Worm (Caenorhabditis elegans): ENCODE data around the gene C12D12.3.

DNA sequence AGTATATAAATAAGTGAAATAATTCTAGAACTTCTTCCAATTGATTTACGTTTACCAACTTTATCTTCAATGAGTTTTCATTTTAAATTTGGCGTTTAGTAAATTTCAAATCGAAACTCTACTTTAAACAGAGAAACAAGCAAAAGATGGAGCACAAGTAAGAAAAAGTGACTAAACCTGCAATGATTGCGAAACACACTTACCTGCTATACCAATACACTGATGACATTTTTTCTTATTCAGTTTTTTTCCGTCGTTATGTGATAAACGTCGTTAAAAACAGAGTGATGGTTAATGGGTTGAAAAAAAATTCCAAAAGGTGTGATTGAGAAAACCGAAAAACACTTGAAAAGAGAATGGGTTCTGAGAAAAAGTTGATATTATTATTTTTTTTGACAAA, 15.3 kb upstream of the C12D12.3 start:
- no peak for TF ChIP-seq ceh-24 (tag; optimal IDR thresholded peaks at IDR 0.05)
- no peak for TF ChIP-seq sox-4 (tag; optimal IDR thresholded peaks at IDR 0.05)
- TF ChIP-seq pag-3 (tag; optimal IDR thresholded peaks at IDR 0.05; ENCODE audit: borderline replicate concordance): no peak
- no peak for TF ChIP-seq mec-3 (tag; optimal IDR thresholded peaks at IDR 0.05; ENCODE audit: borderline replicate concordance)
- TF ChIP-seq hlh-8 (tag; optimal IDR thresholded peaks at IDR 0.05): no peak
- no peak for TF ChIP-seq tbx-7 (tag; optimal IDR thresholded peaks at IDR 0.05)
- no peak for TF ChIP-seq ceh-48 (tag; optimal IDR thresholded peaks at IDR 0.05)
- TF ChIP-seq ahr-1 (tag; optimal IDR thresholded peaks at IDR 0.05): no peak
- no peak for TF ChIP-seq gmeb-2 (tag; optimal IDR thresholded peaks at IDR 0.05)
- TF ChIP-seq tbx-2 (tag; optimal IDR thresholded peaks at IDR 0.05): no peak
- no peak for TF ChIP-seq eyg-1 (tag; optimal IDR thresholded peaks at IDR 0.05)
- no peak for TF ChIP-seq ceh-22 (tag; optimal IDR thresholded peaks at IDR 0.05)
- TF ChIP-seq dmd-4 (tag; optimal IDR thresholded peaks at IDR 0.05; ENCODE audit: borderline replicate concordance): no peak
